Worm (Caenorhabditis elegans): ENCODE results near the gene F45H10.5.

Gene F45H10.5

DNA sequence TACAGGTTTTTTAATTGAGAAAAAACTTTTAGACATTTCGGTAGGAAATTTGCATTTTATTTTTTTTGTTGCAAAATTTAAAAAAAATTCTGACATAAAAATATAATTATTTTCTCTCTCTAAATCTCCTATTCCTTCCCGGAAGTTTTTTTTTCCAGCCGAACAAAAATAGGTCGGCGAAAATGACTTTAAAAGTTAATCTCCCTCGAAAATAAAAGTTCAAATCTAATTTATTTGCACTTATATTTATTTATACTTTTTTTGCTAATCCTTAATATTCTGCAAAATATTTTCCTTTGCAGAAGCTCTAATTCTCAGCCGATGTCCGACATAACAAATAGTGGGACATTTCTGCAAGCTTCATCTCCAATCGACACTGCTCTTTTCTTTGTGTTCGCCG lies at the start of gene F45H10.5:
F45H10.5 (plus strand) TSS at position 301 of the 400 bp plus-strand sequence.
- TF ChIP-seq ceh-83 (GFP tag; optimal IDR thresholded peaks at IDR 0.05), result no peak
- no peak for TF ChIP-seq ceh-43 (GFP tag; optimal IDR thresholded peaks at IDR 0.05)
- no peak for TF ChIP-seq mep-1 (tag; optimal IDR thresholded peaks at IDR 0.05)
- TF ChIP-seq unc-120 (tag; optimal IDR thresholded peaks at IDR 0.05; ENCODE audit: poor library complexity, severe bottlenecking), result no peak
- no peak for TF ChIP-seq flh-1 (GFP tag; optimal IDR thresholded peaks at IDR 0.05)
- TF ChIP-seq snpc-4 (tag; optimal IDR thresholded peaks at IDR 0.05), result no peak
- TF ChIP-seq blmp-1 (tag; optimal IDR thresholded peaks at IDR 0.05), result no peak
- TF ChIP-seq nhr-237 (tag; optimal IDR thresholded peaks at IDR 0.05), result no peak
- no peak for TF ChIP-seq hlh-1 (tag; optimal IDR thresholded peaks at IDR 0.05)
- no peak for TF ChIP-seq ceh-39 (tag; optimal IDR thresholded peaks at IDR 0.05)
- TF ChIP-seq lsy-2 (tag; optimal IDR thresholded peaks at IDR 0.05), result no peak
- no peak for TF ChIP-seq sptf-1 (tag; optimal IDR thresholded peaks at IDR 0.05)
- TF ChIP-seq ces-1 (GFP tag; optimal IDR thresholded peaks at IDR 0.05), result no peak
- TF ChIP-seq bed-3 (GFP tag; optimal IDR thresholded peaks at IDR 0.05), result no peak
- no peak for TF ChIP-seq nhr-76 (tag; optimal IDR thresholded peaks at IDR 0.05)
- no peak for TF ChIP-seq lin-13 (tag; optimal IDR thresholded peaks at IDR 0.05)
- TF ChIP-seq M03D4.4 (tag; optimal IDR thresholded peaks at IDR 0.05), result no peak
- no peak for TF ChIP-seq ham-2 (GFP tag; optimal IDR thresholded peaks at IDR 0.05)
- TF ChIP-seq sem-2 (GFP tag; optimal IDR thresholded peaks at IDR 0.05), result no peak

DNA sequence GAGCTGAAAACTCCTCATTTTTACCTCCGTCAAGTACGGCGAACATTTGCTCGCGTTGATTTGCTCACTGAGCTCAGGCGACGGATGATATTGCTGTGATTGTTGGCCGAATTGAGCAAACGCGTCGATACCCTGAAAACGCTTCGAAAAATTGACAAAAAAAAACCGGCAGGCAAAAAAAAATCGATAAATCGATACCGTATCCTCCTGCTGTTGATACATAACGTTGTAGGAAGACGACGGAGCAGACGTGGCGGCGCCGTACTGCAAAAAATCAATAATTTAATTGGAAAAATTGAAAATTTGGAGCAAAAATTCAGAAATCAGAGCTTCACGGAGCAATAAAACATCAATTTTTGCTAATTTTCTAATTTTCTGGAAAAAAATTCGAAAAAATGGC lies 46.8 kb upstream of the F45H10.5 start:
- TF ChIP-seq cnd-1 (tag; optimal IDR thresholded peaks at IDR 0.05) (no peak), ces-1 (GFP tag; optimal IDR thresholded peaks at IDR 0.05) (no peak), hlh-1 (tag; optimal IDR thresholded peaks at IDR 0.05) (no peak), ham-2 (GFP tag; optimal IDR thresholded peaks at IDR 0.05) (no peak), ceh-83 (GFP tag; optimal IDR thresholded peaks at IDR 0.05) (no peak), lin-13 (tag; optimal IDR thresholded peaks at IDR 0.05) (no peak), elt-1 (tag; optimal IDR thresholded peaks at IDR 0.05; ENCODE audit: borderline replicate concordance, insufficient read depth) (no peak)

DNA sequence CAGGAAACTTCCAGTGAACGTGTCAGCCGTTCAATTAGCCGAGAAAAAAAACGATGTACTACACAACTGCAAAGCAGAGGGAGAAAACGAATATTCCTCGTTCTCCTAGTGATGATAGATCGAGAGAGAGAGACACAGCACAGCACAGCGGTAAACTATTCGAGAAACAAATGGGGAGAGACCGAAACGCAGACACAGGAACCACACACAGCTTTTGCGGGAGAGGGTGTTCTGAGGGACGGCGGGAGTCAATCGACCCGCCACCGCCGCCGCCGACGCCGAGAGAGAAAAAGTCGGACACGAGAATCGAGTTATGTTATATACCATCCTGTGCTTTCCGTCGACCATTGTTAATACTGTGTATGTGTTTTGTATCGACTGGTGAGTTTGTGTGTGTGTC lies 45.1 kb upstream of the F45H10.5 start:
- TF ChIP-seq unc-120 (tag; optimal IDR thresholded peaks at IDR 0.05; ENCODE audit: poor library complexity, severe bottlenecking) (peak; percentile 32), unc-62 (GFP tag; optimal IDR thresholded peaks at IDR 0.05) (peak; percentile 49), cnd-1 (tag; optimal IDR thresholded peaks at IDR 0.05) (peak; percentile 18), bed-3 (GFP tag; optimal IDR thresholded peaks at IDR 0.05) (no peak), mls-2 (tag; optimal IDR thresholded peaks at IDR 0.05) (no peak), pha-4 (tag; optimal IDR thresholded peaks at IDR 0.05) (peak; percentile 41), elt-1 (tag; optimal IDR thresholded peaks at IDR 0.05; ENCODE audit: borderline replicate concordance, insufficient read depth) (no peak), hlh-1 (tag; optimal IDR thresholded peaks at IDR 0.05) (peak; percentile 28)

DNA sequence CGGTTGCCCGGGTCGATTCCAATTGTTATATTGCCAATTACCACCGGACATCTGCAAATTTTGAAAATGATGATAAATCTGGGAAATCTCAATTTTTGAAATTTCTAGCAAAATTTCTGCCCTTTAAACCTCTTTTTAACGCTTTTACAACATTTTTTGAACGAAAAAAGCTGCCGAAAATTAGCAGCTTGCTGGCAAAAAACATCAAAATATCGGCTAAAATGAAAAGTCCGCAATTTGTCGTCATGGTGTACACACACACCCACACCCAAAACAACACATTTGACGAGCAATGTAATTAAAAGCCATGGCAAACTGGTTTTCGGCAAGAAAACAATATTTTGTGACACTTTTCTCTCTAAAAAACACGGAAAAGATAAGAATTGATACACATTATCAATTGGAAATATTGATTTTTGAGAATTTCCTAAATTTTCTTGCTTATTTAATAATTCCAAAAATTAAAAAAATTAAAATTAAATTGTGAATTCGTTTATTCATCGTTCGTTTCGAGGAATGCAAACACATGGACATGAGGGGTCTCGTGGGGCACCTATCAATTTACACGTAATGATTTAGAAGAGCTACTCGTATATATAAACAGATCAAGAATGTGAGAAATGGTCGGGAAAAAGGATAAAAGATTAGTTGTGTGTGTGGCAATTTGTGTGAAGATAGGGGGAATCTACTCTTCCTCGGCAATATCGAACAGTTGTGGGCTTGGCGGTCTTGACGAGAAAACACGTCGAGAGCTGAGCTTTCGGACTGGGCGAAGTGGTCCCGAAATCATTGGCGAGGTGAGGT lies 40.9 kb upstream of the F45H10.5 start, which contains the start of gene pqn-27:
pqn-27 (minus strand) TSS at position 51 of the 804 bp plus-strand sequence.
- peak; percentile 50 for TF ChIP-seq mep-1 (tag; optimal IDR thresholded peaks at IDR 0.05)
- TF ChIP-seq unc-120 (tag; optimal IDR thresholded peaks at IDR 0.05; ENCODE audit: poor library complexity, severe bottlenecking), result no peak
- no peak for TF ChIP-seq nhr-12 (tag; optimal IDR thresholded peaks at IDR 0.05)
- peak; percentile 19 for TF ChIP-seq nhr-237 (tag; optimal IDR thresholded peaks at IDR 0.05)
- TF ChIP-seq lin-13 (tag; optimal IDR thresholded peaks at IDR 0.05), result no peak
- TF ChIP-seq flh-1 (GFP tag; optimal IDR thresholded peaks at IDR 0.05), result no peak
- no peak for TF ChIP-seq M03D4.4 (tag; optimal IDR thresholded peaks at IDR 0.05)
- TF ChIP-seq tbx-8 (GFP tag; optimal IDR thresholded peaks at IDR 0.05), result no peak
- peak; percentile 46 for TF ChIP-seq ham-2 (GFP tag; optimal IDR thresholded peaks at IDR 0.05)
- TF ChIP-seq drap-1 (GFP tag; optimal IDR thresholded peaks at IDR 0.05), result no peak
- peak; percentile 23 for TF ChIP-seq unc-62 (GFP tag; optimal IDR thresholded peaks at IDR 0.05)
- TF ChIP-seq ces-1 (GFP tag; optimal IDR thresholded peaks at IDR 0.05), result peak; percentile 87
- TF ChIP-seq lsy-2 (tag; optimal IDR thresholded peaks at IDR 0.05), result peak; percentile 59
- TF ChIP-seq elt-1 (tag; optimal IDR thresholded peaks at IDR 0.05; ENCODE audit: borderline replicate concordance, insufficient read depth), result no peak
- no peak for TF ChIP-seq cnd-1 (tag; optimal IDR thresholded peaks at IDR 0.05)
- TF ChIP-seq mls-2 (tag; optimal IDR thresholded peaks at IDR 0.05), result no peak
- peak; percentile 44 for TF ChIP-seq mab-5 (tag; optimal IDR thresholded peaks at IDR 0.05)
- peak; percentile 26 for TF ChIP-seq pha-4 (tag; optimal IDR thresholded peaks at IDR 0.05)
- no peak for TF ChIP-seq zip-8 (tag; optimal IDR thresholded peaks at IDR 0.05)
- TF ChIP-seq blmp-1 (tag; optimal IDR thresholded peaks at IDR 0.05), result no peak
- TF ChIP-seq hlh-1 (tag; optimal IDR thresholded peaks at IDR 0.05), result peak; percentile 18
- no peak for TF ChIP-seq ceh-83 (GFP tag; optimal IDR thresholded peaks at IDR 0.05)
- TF ChIP-seq sptf-1 (tag; optimal IDR thresholded peaks at IDR 0.05), result peak; percentile 19
- no peak for TF ChIP-seq unc-39 (tag; optimal IDR thresholded peaks at IDR 0.05)
- TF ChIP-seq lin-32 (GFP tag; optimal IDR thresholded peaks at IDR 0.05), result no peak
- no peak for TF ChIP-seq ceh-43 (GFP tag; optimal IDR thresholded peaks at IDR 0.05)
- TF ChIP-seq sem-2 (GFP tag; optimal IDR thresholded peaks at IDR 0.05), result no peak
